Worm (Caenorhabditis elegans): ENCODE results near the gene F17A9.5.

- no peak for TF ChIP-seq ama-1 (optimal IDR thresholded peaks at IDR 0.05)
- no peak for TF ChIP-seq pes-1 (GFP tag; IDR thresholded peaks at IDR 0.05)
- no peak for TF ChIP-seq hmg-4 (GFP tag; optimal IDR thresholded peaks at IDR 0.05)
- no peak for TF ChIP-seq scrt-1 (GFP tag; IDR thresholded peaks at IDR 0.05)
- no peak for TF ChIP-seq ets-7 (tag; optimal IDR thresholded peaks at IDR 0.05)
- TF ChIP-seq tra-4 (tag; optimal IDR thresholded peaks at IDR 0.05) = no peak
- TF ChIP-seq hnd-1 (tag; optimal IDR thresholded peaks at IDR 0.05) = no peak
- no peak for TF ChIP-seq sea-1 (GFP tag; conservative IDR thresholded peaks at IDR 0.05)
- TF ChIP-seq F13C5.2 (tag; optimal IDR thresholded peaks at IDR 0.05) = no peak
- no peak for TF ChIP-seq B0310.2 (tag; optimal IDR thresholded peaks at IDR 0.05)
- no peak for TF ChIP-seq flt-1 (GFP tag; IDR thresholded peaks at IDR 0.05)
- no peak for TF ChIP-seq tbx-37 (GFP tag; conservative IDR thresholded peaks at IDR 0.05)
Measured at ce11 chrV:6099634-6100033, 13.2 kb downstream of the F17A9.5 start.
